Worm (Caenorhabditis elegans) whole organism, L2 larva: ENCODE results near the gene sqt-1.
A peak's percentile ranks its signal among the peaks of the same experiment; 100 is the strongest.

Source experiments
- C34F6.9 ChIP-seq: fragments of 150-350 bp; optimal IDR thresholded peaks from 2 replicates; lab custom pipeline; 2014; ENCODE audit warnings: missing biosample characterization, missing genetic modification characterization
- F13H6.1 ChIP-seq: sonication (generic microtip); optimal IDR thresholded peaks from 2 replicates; lab custom pipeline; 2016; ENCODE audit warnings: missing genetic modification characterization, missing compliant biosample characterization
- R02D3.7 ChIP-seq: fragments of 150-350 bp; optimal IDR thresholded peaks from 2 replicates; lab custom pipeline; 2014; ENCODE audit warnings: missing biosample characterization, missing genetic modification characterization
- aly-2 ChIP-seq: fragments of 150-350 bp; optimal IDR thresholded peaks from 2 replicates; lab custom pipeline; 2014; ENCODE audit warnings: missing biosample characterization, missing genetic modification characterization
- blmp-1 ChIP-seq: sonication (generic microtip); optimal IDR thresholded peaks from 2 replicates; lab custom pipeline; 2017; ENCODE audit warnings: missing genetic modification characterization, mild to moderate bottlenecking, missing compliant biosample characterization, antibody characterized with exemption, moderate library complexity; ENCODE audit not compliant: insufficient read depth
- ceh-82 ChIP-seq: fragments of 150-350 bp; optimal IDR thresholded peaks from 2 replicates; lab custom pipeline; 2014; ENCODE audit warnings: missing biosample characterization, missing genetic modification characterization
- dmd-4 ChIP-seq: sonication (generic microtip); optimal IDR thresholded peaks from 2 replicates; lab custom pipeline; 2017; ENCODE audit warnings: missing biosample characterization, missing genetic modification characterization
- elt-1 ChIP-seq: fragments of 150-350 bp; optimal IDR thresholded peaks from 2 replicates; lab custom pipeline; 2014; ENCODE audit warnings: missing biosample characterization, missing genetic modification characterization
- elt-3 ChIP-seq: sonication (generic microtip); optimal IDR thresholded peaks from 2 replicates; lab custom pipeline; 2017; ENCODE audit warnings: missing biosample characterization, missing genetic modification characterization
- fos-1 ChIP-seq: fragments of 150-350 bp; optimal IDR thresholded peaks from 2 replicates; lab custom pipeline; 2014; ENCODE audit warnings: missing biosample characterization, missing genetic modification characterization
- gmeb-1 ChIP-seq: fragments of 150-350 bp; optimal IDR thresholded peaks from 2 replicates; lab custom pipeline; 2014; ENCODE audit warnings: missing biosample characterization, missing genetic modification characterization
- lin-11 ChIP-seq: fragments of 150-350 bp; sonication (generic microtip); optimal IDR thresholded peaks from 2 replicates; lab custom pipeline; 2014; ENCODE audit warnings: missing biosample characterization, missing genetic modification characterization, inconsistent platforms, mixed read lengths
- lsy-2 ChIP-seq, 2 experiments: fragments of 150-350 bp in 1 of 2; sonication (generic microtip) in 1 of 2; optimal IDR thresholded peaks; 2 replicates each; lab custom pipeline; 2014 to 2017; ENCODE audit warnings: missing biosample characterization in 2 of 2, missing genetic modification characterization in 2 of 2
- mab-5 ChIP-seq: fragments of 150-350 bp; optimal IDR thresholded peaks from 2 replicates; lab custom pipeline; 2014; ENCODE audit warnings: missing biosample characterization, missing genetic modification characterization
- mbf-1 ChIP-seq: sonication (generic microtip); optimal IDR thresholded peaks from 2 replicates; lab custom pipeline; 2017; ENCODE audit warnings: missing biosample characterization, missing genetic modification characterization
- mdl-1 ChIP-seq, 2 experiments: fragments of 150-350 bp in 1 of 2; sonication (generic microtip) in 1 of 2; optimal IDR thresholded peaks; 2 replicates each; lab custom pipeline; 2017; ENCODE audit warnings: missing biosample characterization in 2 of 2, missing genetic modification characterization in 2 of 2
- nhr-10 ChIP-seq: sonication (generic microtip); optimal IDR thresholded peaks from 2 replicates; lab custom pipeline; 2017; ENCODE audit warnings: missing biosample characterization, missing genetic modification characterization
- nhr-11 ChIP-seq: fragments of 150-350 bp; optimal IDR thresholded peaks from 2 replicates; lab custom pipeline; 2014; ENCODE audit warnings: missing biosample characterization, missing genetic modification characterization
- nhr-129 ChIP-seq: fragments of 150-350 bp; optimal IDR thresholded peaks from 2 replicates; lab custom pipeline; 2014; ENCODE audit warnings: missing biosample characterization, missing genetic modification characterization
- nhr-23 ChIP-seq: fragments of 150-350 bp; optimal IDR thresholded peaks from 2 replicates; lab custom pipeline; 2014; ENCODE audit warnings: missing biosample characterization, missing genetic modification reagents, missing genetic modification characterization
- nhr-6 ChIP-seq: fragments of 150-350 bp; optimal IDR thresholded peaks from 2 replicates; lab custom pipeline; 2014; ENCODE audit warnings: missing biosample characterization, missing genetic modification characterization
- nhr-77 ChIP-seq: fragments of 150-350 bp; optimal IDR thresholded peaks from 2 replicates; lab custom pipeline; 2014; ENCODE audit warnings: missing biosample characterization, missing genetic modification characterization
- sem-4 ChIP-seq: fragments of 150-350 bp; optimal IDR thresholded peaks from 2 replicates; lab custom pipeline; 2014; ENCODE audit warnings: missing biosample characterization, missing genetic modification reagents, missing genetic modification characterization
- sma-9 ChIP-seq, 2 experiments: fragments of 150-350 bp in 1 of 2; sonication (generic microtip) in 1 of 2; optimal IDR thresholded peaks; 2 replicates each; lab custom pipeline; 2014 to 2016; ENCODE audit warnings: missing genetic modification characterization in 2 of 2, mild to moderate bottlenecking in 1 of 2, missing biosample characterization in 1 of 2, missing compliant biosample characterization in 1 of 2, missing genetic modification reagents in 1 of 2, moderate library complexity in 1 of 2
- snpc-4 ChIP-seq: fragments of 150-350 bp; optimal IDR thresholded peaks from 2 replicates; lab custom pipeline; 2014; ENCODE audit warnings: missing biosample characterization, missing genetic modification characterization
- unc-39 ChIP-seq: fragments of 150-350 bp; optimal IDR thresholded peaks from 2 replicates; lab custom pipeline; 2014; ENCODE audit warnings: missing biosample characterization, missing genetic modification characterization
- unc-55 ChIP-seq: fragments of 150-350 bp; sonication (generic microtip); optimal IDR thresholded peaks from 3 replicates; lab custom pipeline; 2014; ENCODE audit warnings: missing biosample characterization, missing genetic modification reagents, missing genetic modification characterization
- zag-1 ChIP-seq: fragments of 150-350 bp; optimal IDR thresholded peaks from 2 replicates; lab custom pipeline; 2014; ENCODE audit warnings: missing biosample characterization, missing genetic modification characterization
- ztf-1 ChIP-seq: fragments of 200-800 bp; sonication (Bioruptor generic); conservative IDR thresholded peaks from 2 replicates; pipeline ENCODE4 v1.3.6; 2022; ENCODE audit warnings: missing genetic modification characterization, missing compliant biosample characterization
- ztf-11 ChIP-seq: sonication (generic microtip); optimal IDR thresholded peaks from 2 replicates; lab custom pipeline; 2017; ENCODE audit warnings: missing biosample characterization, missing genetic modification characterization

The sqt-1 gene

DNA sequence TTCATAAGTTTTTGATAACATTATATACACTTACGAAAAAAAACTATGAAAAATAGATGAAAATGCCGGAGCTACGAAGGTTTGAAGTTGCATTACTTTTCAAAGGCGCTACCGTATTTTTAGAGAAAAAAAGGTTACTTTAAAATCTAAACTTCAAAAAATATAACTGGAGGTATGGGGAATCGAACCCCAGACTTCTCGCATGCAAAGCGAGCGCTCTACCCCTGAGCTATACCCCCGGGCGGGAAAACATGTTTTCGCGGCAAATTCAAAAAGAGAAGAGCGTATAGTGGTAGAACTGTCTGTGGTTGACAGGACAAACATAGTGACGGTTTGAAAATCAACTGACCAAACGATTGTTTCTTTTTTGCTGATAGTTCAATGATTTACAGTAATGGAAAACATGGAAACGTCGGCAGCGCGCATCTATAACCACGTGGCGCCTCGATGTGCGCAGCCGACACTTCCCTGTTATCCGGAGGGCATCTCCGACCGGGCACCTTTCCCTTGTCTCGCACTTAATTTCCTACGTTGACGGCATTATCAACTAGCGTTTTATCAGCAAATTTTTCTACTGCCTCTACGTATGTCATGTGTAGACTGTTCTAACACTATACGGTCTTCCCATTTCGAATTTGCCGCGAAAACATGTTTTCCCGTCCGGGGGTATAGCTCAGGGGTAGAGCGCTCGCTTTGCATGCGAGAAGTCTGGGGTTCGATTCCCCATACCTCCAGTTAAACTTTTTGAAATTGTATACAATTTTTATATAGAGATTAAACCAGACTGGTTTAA is 3.6 kb downstream of the sqt-1 start:
- TF ChIP-seq snpc-4 (tag; lab: Kevin White, UChicago) (peak; percentile 54), sma-9 (GFP tag; optimal IDR thresholded peaks at IDR 0.05; lab: Kevin White, UChicago) (peak; percentile 6), sma-9 (tag; optimal IDR thresholded peaks at IDR 0.05; lab: Kevin White, UChicago) (no peak), dmd-4 (tag; lab: Kevin White, UChicago) (no peak)

DNA sequence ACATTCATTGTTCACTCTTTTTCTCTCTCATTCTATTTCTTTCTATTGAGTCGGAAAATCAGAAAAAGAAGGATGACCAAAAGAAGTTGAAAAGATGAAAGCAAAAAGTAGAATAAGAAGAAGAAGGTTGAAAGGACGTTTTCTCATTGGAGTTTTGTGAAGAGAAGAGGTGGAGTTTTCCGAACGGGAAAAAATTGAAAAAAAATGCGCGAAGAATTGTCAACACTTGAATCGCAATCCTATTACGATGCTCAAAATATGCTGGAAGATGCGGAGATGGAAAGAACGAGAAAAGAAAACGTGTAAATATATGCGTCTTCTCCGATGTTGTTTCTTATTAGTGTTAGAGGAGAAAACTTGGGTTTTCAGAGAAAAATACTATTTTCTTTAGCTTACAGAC is 4.3 kb downstream of the sqt-1 start:
- TF ChIP-seq unc-55 (GFP tag; lab: Kevin White, UChicago) = peak; percentile 28
- TF ChIP-seq blmp-1 = no peak
- TF ChIP-seq ztf-11 (tag; lab: Kevin White, UChicago) = no peak
- TF ChIP-seq sma-9 (GFP tag; optimal IDR thresholded peaks at IDR 0.05; lab: Kevin White, UChicago) = no peak
- TF ChIP-seq sma-9 (tag; optimal IDR thresholded peaks at IDR 0.05; lab: Kevin White, UChicago) = no peak
- no peak for TF ChIP-seq elt-1 (tag; lab: Kevin White, UChicago)
- no peak for TF ChIP-seq snpc-4 (tag; lab: Kevin White, UChicago)

DNA sequence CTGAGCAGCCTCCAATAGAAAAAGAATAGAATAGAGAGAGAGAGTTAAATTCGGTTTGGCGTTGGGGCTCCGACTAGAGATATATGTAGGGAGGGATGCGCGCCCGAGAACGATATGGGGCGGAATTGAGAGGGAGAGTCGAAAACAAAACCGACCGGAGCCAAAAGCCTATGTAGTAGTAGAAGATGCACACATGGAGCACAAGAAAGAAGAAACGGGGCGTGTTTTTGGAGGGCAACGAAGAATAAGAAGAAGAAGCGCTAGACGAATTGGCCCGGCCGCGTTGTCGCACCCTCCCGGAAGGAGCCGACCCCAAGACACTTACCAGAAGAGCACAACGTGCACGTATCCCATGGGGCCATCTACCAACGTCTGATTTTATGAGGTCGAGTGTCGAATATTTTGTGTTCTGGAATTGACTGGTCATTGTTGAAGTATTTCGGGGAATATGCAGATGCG is 8.6 kb downstream of the sqt-1 start, which contains the start of gene tag-180:
Gene tag-180 (minus strand): TSS at position 409 of the 459 bp plus-strand sequence.
- TF ChIP-seq ztf-11 (tag; lab: Kevin White, UChicago) = no peak
- TF ChIP-seq nhr-11 (tag; lab: Kevin White, UChicago) = no peak
- TF ChIP-seq fos-1 (tag; lab: Kevin White, UChicago) = no peak
- peak; percentile 22 for TF ChIP-seq C34F6.9 (tag; lab: Kevin White, UChicago)
- TF ChIP-seq nhr-23 (tag; lab: Kevin White, UChicago) = no peak
- TF ChIP-seq nhr-10 (tag; lab: Kevin White, UChicago) = no peak
- TF ChIP-seq snpc-4 (tag; lab: Kevin White, UChicago) = no peak
- TF ChIP-seq lsy-2 (tag; optimal IDR thresholded peaks at IDR 0.05; lab: Kevin White, UChicago) = no peak
- TF ChIP-seq, all 48 proteins: peak for 1

DNA sequence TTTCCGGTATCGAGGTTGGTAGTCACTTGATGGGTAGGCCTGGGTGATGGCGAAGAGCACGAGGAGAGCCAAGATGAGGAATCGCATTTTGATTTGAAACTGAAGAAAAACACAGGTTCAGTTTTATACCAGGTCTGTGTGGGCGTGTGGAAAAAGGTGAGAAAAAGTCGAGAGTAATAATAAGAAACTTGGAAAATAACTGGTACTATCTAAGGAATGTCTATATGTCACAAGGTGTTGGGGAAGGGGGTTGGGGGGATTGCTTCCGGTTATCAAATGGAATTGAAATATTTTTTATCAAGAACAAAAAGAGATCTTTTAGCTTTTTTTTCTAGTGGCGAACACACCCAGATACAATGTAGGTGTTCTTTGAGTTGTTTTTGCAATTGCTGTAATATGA is 18.0 kb downstream of the sqt-1 start, which contains the start of gene nlp-51:
Gene nlp-51 (minus strand): TSS at position 101 of the 400 bp plus-strand sequence.
- no peak for TF ChIP-seq unc-39 (tag; lab: Kevin White, UChicago)
- TF ChIP-seq mdl-1 (tag; optimal IDR thresholded peaks at IDR 0.05; lab: Kevin White, UChicago) = no peak
- no peak for TF ChIP-seq gmeb-1
- no peak for TF ChIP-seq sma-9 (GFP tag; optimal IDR thresholded peaks at IDR 0.05; lab: Kevin White, UChicago)
- TF ChIP-seq sma-9 (tag; optimal IDR thresholded peaks at IDR 0.05; lab: Kevin White, UChicago) = no peak
- no peak for TF ChIP-seq lin-11
- no peak for TF ChIP-seq ceh-82 (tag; lab: Kevin White, UChicago)
- TF ChIP-seq R02D3.7 (tag; lab: Kevin White, UChicago) = no peak
- TF ChIP-seq unc-55 (GFP tag; lab: Kevin White, UChicago) = no peak
- no peak for TF ChIP-seq nhr-11 (tag; lab: Kevin White, UChicago)
- TF ChIP-seq aly-2 (tag; lab: Kevin White, UChicago) = no peak
- TF ChIP-seq lsy-2 (tag; optimal IDR thresholded peaks at IDR 0.05; lab: Kevin White, UChicago) = no peak
- no peak for TF ChIP-seq nhr-77 (tag; lab: Kevin White, UChicago)
- TF ChIP-seq mbf-1 (tag; lab: Kevin White, UChicago) = no peak
- no peak for TF ChIP-seq nhr-129 (tag; lab: Kevin White, UChicago)
- TF ChIP-seq elt-1 (tag; lab: Kevin White, UChicago) = no peak
- TF ChIP-seq nhr-6 = no peak
- no peak for TF ChIP-seq elt-3 (tag; lab: Kevin White, UChicago)
- TF ChIP-seq dmd-4 (tag; lab: Kevin White, UChicago) = no peak
- TF ChIP-seq blmp-1 = no peak

DNA sequence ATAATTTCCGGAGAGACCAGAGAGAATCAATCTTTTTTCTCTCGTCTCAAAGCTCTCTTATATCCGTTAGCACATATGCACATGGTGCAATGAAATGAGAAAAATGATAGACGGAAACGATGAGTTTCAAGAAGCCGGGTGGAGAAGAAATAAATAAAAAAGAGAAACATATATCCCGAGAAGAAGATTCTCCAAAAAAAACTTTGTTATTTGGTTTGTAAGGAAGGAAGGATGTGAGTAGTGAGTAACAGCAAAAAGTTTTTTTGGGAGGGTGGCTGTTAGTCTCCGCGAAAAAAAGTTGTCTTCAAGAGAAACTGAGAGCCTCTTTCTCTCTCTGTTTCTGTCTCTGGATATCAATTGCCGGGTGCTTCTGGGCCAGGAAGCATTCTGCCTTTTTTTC is 21.0 kb downstream of the sqt-1 start:
- TF ChIP-seq R02D3.7 (tag; lab: Kevin White, UChicago) (no peak), F13H6.1 (tag; lab: Kevin White, UChicago) (no peak), sem-4 (tag; lab: Kevin White, UChicago) (no peak), lsy-2 (tag; optimal IDR thresholded peaks at IDR 0.05; lab: Kevin White, UChicago) (no peak), nhr-129 (tag; lab: Kevin White, UChicago) (peak; percentile 12), gmeb-1 (no peak), zag-1 (tag; lab: Kevin White, UChicago) (no peak), unc-55 (GFP tag; lab: Kevin White, UChicago) (peak; percentile 28), mab-5 (no peak), nhr-10 (tag; lab: Kevin White, UChicago) (no peak), mdl-1 (tag; optimal IDR thresholded peaks at IDR 0.05; lab: Kevin White, UChicago) (peak in 1 of 2 experiments; percentile 28), C34F6.9 (tag; lab: Kevin White, UChicago) (peak; percentile 27), ztf-1 (no peak)
- TF ChIP-seq, all 48 proteins: peak for 4
